Fruit fly (Drosophila melanogaster): ENCODE results near the gene CG4789.
A peak's percentile ranks its signal among the peaks of the same experiment; 100 is the strongest.

CG4789 gene

dm6 chrX:16782175-16782916, 18.4 kb upstream of the CG4789 start (continued):
- peak; percentile 19 for TF ChIP-seq Hr3 (GFP tag; optimal IDR thresholded peaks at IDR 0.05)
- TF ChIP-seq CG11398 (GFP tag; optimal IDR thresholded peaks at IDR 0.05), result peak; percentile 36
- no peak for TF ChIP-seq MESR4 (GFP tag; optimal IDR thresholded peaks at IDR 0.05)
- no peak for TF ChIP-seq Lpt (GFP tag; optimal IDR thresholded peaks at IDR 0.05)
- TF ChIP-seq D19A (tag; optimal IDR thresholded peaks at IDR 0.05), result peak; percentile 9
- peak; percentile 25 for TF ChIP-seq CG10147 (GFP tag; optimal IDR thresholded peaks at IDR 0.05)
- peak; percentile 33; the same call in 1 of the 2 replicates for TF ChIP-seq al (GFP tag; IDR thresholded peaks at IDR 0.05)
- TF ChIP-seq Dek (tag; optimal IDR thresholded peaks at IDR 0.05), result no peak
- TF ChIP-seq lmd (GFP tag; IDR thresholded peaks at IDR 0.05), result peak; percentile 57
- TF ChIP-seq Xbp1 (GFP tag; optimal IDR thresholded peaks at IDR 0.05), result peak; percentile 63
- no peak for TF ChIP-seq Dp (GFP tag; optimal IDR thresholded peaks at IDR 0.05)
- TF ChIP-seq CG6813 (GFP tag; optimal IDR thresholded peaks at IDR 0.05), result peak; percentile 9
- peak; percentile 17 for TF ChIP-seq Six4 (GFP tag; optimal IDR thresholded peaks at IDR 0.05)
- TF ChIP-seq her (GFP tag; optimal IDR thresholded peaks at IDR 0.05), result peak; percentile 5
- TF ChIP-seq CG1024 (GFP tag; IDR thresholded peaks at IDR 0.05), result no peak
- TF ChIP-seq Fer3 (tag; optimal IDR thresholded peaks at IDR 0.05), result peak; percentile 26
- TF ChIP-seq CG11560 (tag; IDR thresholded peaks at IDR 0.05), result 0 out of 3 replicates have a peak, but pooled peaks have one; percentile 19
- TF ChIP-seq CG9727 (GFP tag; optimal IDR thresholded peaks at IDR 0.05), result peak; percentile 46
- peak; percentile 24 for TF ChIP-seq crc (GFP tag; optimal IDR thresholded peaks at IDR 0.05)
- peak; percentile 58 for TF ChIP-seq vvl (GFP tag; IDR thresholded peaks at IDR 0.05)
- TF ChIP-seq disco-r (GFP tag; optimal IDR thresholded peaks at IDR 0.05), result no peak
- 0 out of 2 replicates have a peak, but pooled peaks have one; percentile 34 for TF ChIP-seq bowl (GFP tag; IDR thresholded peaks at IDR 0.05)
- TF ChIP-seq CG34422 (GFP tag; IDR thresholded peaks at IDR 0.05), result peak; percentile 57
- TF ChIP-seq salm (tag; optimal IDR thresholded peaks at IDR 0.05), result peak; percentile 30
- no peak for TF ChIP-seq CG33213 (GFP tag; optimal IDR thresholded peaks at IDR 0.05)
- TF ChIP-seq bab2 (GFP tag; optimal IDR thresholded peaks at IDR 0.05), result no peak
- TF ChIP-seq ttk (GFP tag; IDR thresholded peaks at IDR 0.05), result no peak
- peak; percentile 70 for TF ChIP-seq gem (tag; optimal IDR thresholded peaks at IDR 0.05)
- TF ChIP-seq Kr (GFP tag; optimal IDR thresholded peaks at IDR 0.05), result no peak
- peak; percentile 60 for TF ChIP-seq CG2120 (GFP tag; optimal IDR thresholded peaks at IDR 0.05)
- TF ChIP-seq btn (GFP tag; optimal IDR thresholded peaks at IDR 0.05), result peak; percentile 26
- TF ChIP-seq CG2129 (GFP tag; IDR thresholded peaks at IDR 0.05; ENCODE audit: partially characterized antibody), result no peak
- TF ChIP-seq CG15073 (GFP tag; optimal IDR thresholded peaks at IDR 0.05), result no peak
- TF ChIP-seq ken (GFP tag; IDR thresholded peaks at IDR 0.05), result peak; percentile 33; the same call in 1 of the 3 replicates
- peak; percentile 4 for TF ChIP-seq CG10267 (tag; optimal IDR thresholded peaks at IDR 0.05)
- peak; percentile 10 for TF ChIP-seq CG10274 (GFP tag; optimal IDR thresholded peaks at IDR 0.05)
- TF ChIP-seq CG33557 (GFP tag; optimal IDR thresholded peaks at IDR 0.05), result no peak
- TF ChIP-seq croc (GFP tag; conservative IDR thresholded peaks at IDR 0.05), result peak; percentile 30; the same call in 1 of the 3 replicates
- no peak for TF ChIP-seq tll (GFP tag; optimal IDR thresholded peaks at IDR 0.05)
- TF ChIP-seq br (optimal IDR thresholded peaks at IDR 0.05), result no peak
- peak; percentile 42 for TF ChIP-seq Ssrp (tag; optimal IDR thresholded peaks at IDR 0.05)
- TF ChIP-seq CG10979 (tag; optimal IDR thresholded peaks at IDR 0.05), result peak; percentile 34
- no peak for TF ChIP-seq Eip74EF (GFP tag; optimal IDR thresholded peaks at IDR 0.05)
- TF ChIP-seq shn (GFP tag; optimal IDR thresholded peaks at IDR 0.05), result peak; percentile 30
- no peak for TF ChIP-seq CG8359 (GFP tag; optimal IDR thresholded peaks at IDR 0.05; ENCODE audit: borderline replicate concordance)
- no peak for TF ChIP-seq wor (GFP tag; IDR thresholded peaks at IDR 0.05)
- TF ChIP-seq chinmo (GFP tag; IDR thresholded peaks at IDR 0.05; ENCODE audit: partially characterized antibody), result 0 out of 4 replicates have a peak, but pooled peaks have one; percentile 70
- TF ChIP-seq NfI (GFP tag; optimal IDR thresholded peaks at IDR 0.05), result peak; percentile 54
- peak; percentile 4 for TF ChIP-seq tap (tag; optimal IDR thresholded peaks at IDR 0.05)

Data from whole organism, embryonic.